Fruit fly (Drosophila melanogaster) whole organism, prepupa: ENCODE measurements around the gene NimA.
A peak's percentile ranks its signal among the peaks of the same experiment; 100 is the strongest.

ENCODE experiments used
- CG3032 ChIP-seq: fragments of 200-800 bp; optimal IDR thresholded peaks from 2 replicates; lab custom pipeline; 2019; ENCODE audit warnings: missing biosample characterization, mild to moderate bottlenecking, missing genetic modification characterization, moderate library complexity
- CG34406 ChIP-seq: fragments of 200-800 bp; sonication (Bioruptor generic); optimal IDR thresholded peaks from 3 replicates; lab custom pipeline; 2016; ENCODE audit warnings: missing biosample characterization, missing genetic modification characterization
- Eip78C ChIP-seq: fragments of 200-800 bp; sonication (Bioruptor generic); peaks from one replicate; lab custom pipeline; 2016; ENCODE audit warnings: missing biosample characterization, missing genetic modification characterization
- Ets96B ChIP-seq: fragments of 200-800 bp; optimal IDR thresholded peaks from 2 replicates; lab custom pipeline; 2019; ENCODE audit warnings: missing biosample characterization, mild to moderate bottlenecking, missing genetic modification characterization, moderate library complexity
- Hr4 ChIP-seq: fragments of 200-800 bp; sonication (Bioruptor generic); optimal IDR thresholded peaks from 3 replicates; lab custom pipeline; 2016; ENCODE audit warnings: missing biosample characterization, missing genetic modification characterization
- Lpt ChIP-seq: fragments of 200-800 bp; sonication (Bioruptor generic); optimal IDR thresholded peaks from 3 replicates; lab custom pipeline; 2016; ENCODE audit warnings: missing biosample characterization, missing genetic modification characterization
- OdsH ChIP-seq: fragments of 200-800 bp; sonication (Bioruptor generic); optimal IDR thresholded peaks from 3 replicates; lab custom pipeline; 2016; ENCODE audit warnings: missing biosample characterization, missing genetic modification characterization
- Sox15 ChIP-seq: fragments of 200-800 bp; sonication (Bioruptor generic); optimal IDR thresholded peaks from 3 replicates; lab custom pipeline; 2016; ENCODE audit warnings: missing biosample characterization, missing genetic modification characterization
- acj6 ChIP-seq: fragments of 200-800 bp; sonication (Bioruptor generic); optimal IDR thresholded peaks from 3 replicates; lab custom pipeline; 2016; ENCODE audit warnings: missing biosample characterization, missing genetic modification characterization
- fd59A ChIP-seq: fragments of 200-800 bp; sonication (Bioruptor generic); optimal IDR thresholded peaks from 2 replicates; lab custom pipeline; 2017; ENCODE audit warnings: missing biosample characterization, mild to moderate bottlenecking, missing genetic modification characterization, missing genetic modification reagents
- fkh ChIP-seq: fragments of 200-800 bp; sonication (Bioruptor generic); optimal IDR thresholded peaks from 3 replicates; lab custom pipeline; 2017; ENCODE audit warnings: missing biosample characterization, mild to moderate bottlenecking, missing genetic modification characterization, moderate library complexity
- pdm3 ChIP-seq: fragments of 200-800 bp; sonication (Bioruptor generic); optimal IDR thresholded peaks from 3 replicates; lab custom pipeline; 2016; ENCODE audit warnings: missing biosample characterization, missing genetic modification characterization
- svp ChIP-seq: fragments of 200-800 bp; sonication (Bioruptor generic); peaks from one replicate; lab custom pipeline; 2016; ENCODE audit warnings: missing biosample characterization, missing genetic modification characterization
- vri ChIP-seq: fragments of 200-800 bp; sonication (Bioruptor generic); optimal IDR thresholded peaks from 3 replicates; lab custom pipeline; 2016; ENCODE audit warnings: missing biosample characterization, mild to moderate bottlenecking, missing genetic modification characterization

dm6 chr2L:14011591-14012303, 54.4 kb downstream of the NimA start:
- TF ChIP-seq fkh (GFP tag; lab: Kevin White, UChicago) (no peak), CG34406 (no peak), svp (peak; percentile 79), fd59A (GFP tag; lab: Kevin White, UChicago) (no peak), Lpt (GFP tag; lab: Kevin White, UChicago) (no peak), vri (GFP tag; lab: Kevin White, UChicago) (no peak), OdsH (peak; percentile 26), Sox15 (no peak), Hr4 (no peak), Ets96B (tag; lab: Kevin White, UChicago) (peak; percentile 9), Eip78C (peak; percentile 72), CG3032 (tag; lab: Kevin White, UChicago) (no peak), acj6 (GFP tag; lab: Kevin White, UChicago) (no peak), pdm3 (GFP tag; lab: Kevin White, UChicago) (peak; percentile 13)
